Worm (Caenorhabditis elegans) whole organism, young adult: ENCODE results near the gene plk-1.

Experiments
- B0035.1 ChIP-seq: sonication (generic microtip); optimal IDR thresholded peaks from 2 replicates; lab custom pipeline; 2016; ENCODE audit warnings: missing genetic modification characterization, mild to moderate bottlenecking, missing compliant biosample characterization, missing genotype, missing genetic modification reagents
- B0261.1 ChIP-seq: sonication (generic microtip); optimal IDR thresholded peaks from 2 replicates; lab custom pipeline; 2016; ENCODE audit warnings: mild to moderate bottlenecking, missing genetic modification characterization, moderate library complexity, missing compliant biosample characterization
- C06A6.2 ChIP-seq: fragments of 200-800 bp; sonication (Bioruptor generic); conservative IDR thresholded peaks from 2 replicates; pipeline ENCODE4 v1.3.6; 2022; ENCODE audit warnings: missing genetic modification characterization, missing compliant biosample characterization
- C17E4.6 ChIP-seq: fragments of 200-800 bp; sonication (Bioruptor generic); IDR thresholded peaks from 2 replicates; pipeline ENCODE4 v1.3.6; 2022; ENCODE audit warnings: missing genetic modification reagents, missing genetic modification characterization, missing compliant biosample characterization
- F10E7.11 ChIP-seq: sonication (generic microtip); optimal IDR thresholded peaks from 2 replicates; lab custom pipeline; 2017; ENCODE audit warnings: mild to moderate bottlenecking, missing genetic modification characterization, moderate library complexity, missing compliant biosample characterization
- F22D6.2 ChIP-seq: sonication (generic microtip); optimal IDR thresholded peaks from 2 replicates; lab custom pipeline; 2016; ENCODE audit warnings: mild to moderate bottlenecking, missing genetic modification characterization, missing compliant biosample characterization
- F23B12.7 ChIP-seq: sonication (generic microtip); optimal IDR thresholded peaks from 2 replicates; lab custom pipeline; 2017; ENCODE audit warnings: missing genetic modification characterization, mild to moderate bottlenecking, missing compliant biosample characterization, antibody characterized with exemption, moderate library complexity; ENCODE audit not compliant: insufficient read depth
- F52B5.7 ChIP-seq: sonication (generic microtip); optimal IDR thresholded peaks from 2 replicates; lab custom pipeline; 2016; ENCODE audit warnings: mild to moderate bottlenecking, missing genetic modification characterization, missing compliant biosample characterization
- F57C9.4 ChIP-seq: sonication (generic microtip); optimal IDR thresholded peaks from 2 replicates; lab custom pipeline; 2017; ENCODE audit warnings: mild to moderate bottlenecking, missing genetic modification characterization, missing compliant biosample characterization
- Y56A3A.18 ChIP-seq: fragments of 200-800 bp; sonication (Bioruptor generic); IDR thresholded peaks from 2 replicates; pipeline ENCODE4 v1.3.6; 2022; ENCODE audit warnings: missing genetic modification reagents, missing genetic modification characterization, missing compliant biosample characterization
- Y79H2A.3 ChIP-seq: fragments of 200-800 bp; sonication (Bioruptor generic); conservative IDR thresholded peaks from 2 replicates; pipeline ENCODE4 v1.3.6; 2022; ENCODE audit warnings: missing genetic modification reagents, missing genetic modification characterization, missing compliant biosample characterization
- atf-7 ChIP-seq: sonication (generic microtip); optimal IDR thresholded peaks from 2 replicates; lab custom pipeline; 2017; ENCODE audit warnings: mild to moderate bottlenecking, missing genetic modification characterization, missing compliant biosample characterization
- attf-5 ChIP-seq: fragments of 200-800 bp; sonication (Bioruptor generic); optimal IDR thresholded peaks from 2 replicates; lab custom pipeline; 2018; ENCODE audit warnings: mild to moderate bottlenecking, missing genetic modification characterization, missing compliant biosample characterization
- attf-6 ChIP-seq: fragments of 200-800 bp; sonication (Bioruptor generic); IDR thresholded peaks from 2 replicates; pipeline ENCODE4 v1.3.6; 2022; ENCODE audit warnings: missing genetic modification reagents, missing genetic modification characterization, missing compliant biosample characterization
- bed-1 ChIP-seq: fragments of 200-800 bp; sonication (Bioruptor generic); IDR thresholded peaks from 2 replicates; pipeline ENCODE4 v1.3.6; 2022; ENCODE audit warnings: missing genetic modification reagents, missing genetic modification characterization, missing compliant biosample characterization
- cebp-2 ChIP-seq: fragments of 200-800 bp; sonication (Bioruptor generic); IDR thresholded peaks from 2 replicates; pipeline ENCODE4 v1.3.6; 2022; ENCODE audit warnings: missing genetic modification characterization, missing compliant biosample characterization
- ceh-40 ChIP-seq: fragments of 200-800 bp; sonication (Bioruptor generic); IDR thresholded peaks from 2 replicates; pipeline ENCODE4 v1.3.6; 2022; ENCODE audit warnings: missing genetic modification characterization, missing compliant biosample characterization
- ceh-79 ChIP-seq: sonication (generic microtip); optimal IDR thresholded peaks from 2 replicates; lab custom pipeline; 2017; ENCODE audit warnings: mild to moderate bottlenecking, missing genetic modification characterization, missing compliant biosample characterization
- chd-7 ChIP-seq: sonication (generic microtip); optimal IDR thresholded peaks from 2 replicates; lab custom pipeline; 2016; ENCODE audit warnings: mild to moderate bottlenecking, missing genetic modification characterization, moderate library complexity, missing compliant biosample characterization
- die-1 ChIP-seq: sonication (generic microtip); optimal IDR thresholded peaks from 2 replicates; lab custom pipeline; 2016; ENCODE audit warnings: missing genotype, mild to moderate bottlenecking, missing genetic modification characterization, missing compliant biosample characterization
- egrh-3 ChIP-seq: fragments of 200-800 bp; sonication (Bioruptor generic); IDR thresholded peaks from 2 replicates; pipeline ENCODE4 v1.3.6; 2022; ENCODE audit warnings: missing genetic modification reagents, missing genetic modification characterization, missing compliant biosample characterization
- ets-4 ChIP-seq: fragments of 200-800 bp; sonication (Bioruptor generic); optimal IDR thresholded peaks from 2 replicates; lab custom pipeline; 2018; ENCODE audit warnings: mild to moderate bottlenecking, missing genetic modification characterization, missing compliant biosample characterization
- fkh-3 ChIP-seq: sonication (generic microtip); optimal IDR thresholded peaks from 2 replicates; lab custom pipeline; 2016; ENCODE audit warnings: mild to moderate bottlenecking, missing genetic modification characterization, missing compliant biosample characterization
- gei-17 ChIP-seq: fragments of 200-800 bp; sonication (Bioruptor generic); optimal IDR thresholded peaks from 2 replicates; lab custom pipeline; 2018; ENCODE audit warnings: mild to moderate bottlenecking, missing genetic modification characterization, missing compliant biosample characterization
- him-1 ChIP-seq: sonication (generic microtip); optimal IDR thresholded peaks from 2 replicates; lab custom pipeline; 2016; ENCODE audit warnings: missing genotype, missing genetic modification reagents, missing genetic modification characterization, missing compliant biosample characterization
- hlh-12 ChIP-seq: sonication (generic microtip); optimal IDR thresholded peaks from 2 replicates; lab custom pipeline; 2016; ENCODE audit warnings: missing genetic modification characterization, missing compliant biosample characterization
- hmg-1.2 ChIP-seq: fragments of 200-800 bp; sonication (Bioruptor generic); IDR thresholded peaks from 2 replicates; pipeline ENCODE4 v1.3.6; 2022; ENCODE audit warnings: missing genetic modification reagents, missing genetic modification characterization, missing compliant biosample characterization
- let-607 ChIP-seq, 2 experiments: fragments of 200-800 bp in 1 of 2; sonication (Bioruptor generic) in 1 of 2; sonication (generic microtip) in 1 of 2; optimal IDR thresholded peaks; 2 replicates each; lab custom pipeline; 2016 to 2018; ENCODE audit warnings: mild to moderate bottlenecking in 2 of 2, missing compliant biosample characterization in 2 of 2, missing genetic modification characterization in 2 of 2, moderate library complexity in 2 of 2, missing genotype in 1 of 2
- lin-35 ChIP-seq, 3 experiments: fragments of 150-350 bp in 2 of 3; sonication (generic microtip) in 1 of 3; optimal IDR thresholded peaks; 2 replicates each; lab custom pipeline; 2014 to 2018; ENCODE audit warnings: missing biosample characterization in 3 of 3, missing genetic modification characterization in 3 of 3, missing genetic modification reagents in 3 of 3
- lin-40 ChIP-seq: sonication (generic microtip); optimal IDR thresholded peaks from 2 replicates; lab custom pipeline; 2016; ENCODE audit warnings: missing genetic modification characterization, mild to moderate bottlenecking, missing compliant biosample characterization, missing genotype, missing genetic modification reagents
- lir-1 ChIP-seq: fragments of 200-800 bp; sonication (Bioruptor generic); conservative IDR thresholded peaks from 2 replicates; pipeline ENCODE4 v1.3.6; 2022; ENCODE audit warnings: missing genetic modification reagents, missing genetic modification characterization, missing compliant biosample characterization
- lsl-1 ChIP-seq: fragments of 200-800 bp; sonication (Bioruptor generic); optimal IDR thresholded peaks from 2 replicates; lab custom pipeline; 2018; ENCODE audit warnings: mild to moderate bottlenecking, missing genetic modification characterization, moderate library complexity, missing compliant biosample characterization
- madf-10 ChIP-seq: sonication (generic microtip); optimal IDR thresholded peaks from 2 replicates; lab custom pipeline; 2016; ENCODE audit warnings: mild to moderate bottlenecking, missing genetic modification characterization, missing compliant biosample characterization
- mcd-1 ChIP-seq: fragments of 200-800 bp; sonication (Bioruptor generic); IDR thresholded peaks from 2 replicates; pipeline ENCODE4 v1.3.6; 2022; ENCODE audit warnings: missing genetic modification reagents, missing genetic modification characterization, missing compliant biosample characterization
- nhr-80 ChIP-seq: sonication (generic microtip); optimal IDR thresholded peaks from 2 replicates; lab custom pipeline; 2016; ENCODE audit warnings: missing genetic modification characterization, missing compliant biosample characterization
- rpc-1 ChIP-seq, 2 experiments: fragments of 150-350 bp in 1 of 2; sonication (generic microtip) in 1 of 2; optimal IDR thresholded peaks; 2 replicates each; lab custom pipeline; 2014 to 2018; ENCODE audit warnings: missing biosample characterization in 1 of 2, missing genetic modification characterization in 1 of 2, missing genetic modification reagents in 1 of 2, missing genotype in 1 of 2
- snpc-4 ChIP-seq, 5 experiments: fragments of 150-350 bp in 1 of 5; sonication (generic microtip) in 4 of 5; optimal IDR thresholded peaks; 2 replicates each; lab custom pipeline; 2014 to 2018; ENCODE audit warnings: missing genetic modification characterization in 5 of 5, missing biosample characterization in 3 of 5, antibody characterized with exemption in 2 of 5, mild to moderate bottlenecking in 2 of 5, missing compliant biosample characterization in 2 of 5, missing genotype in 2 of 5, moderate library complexity in 2 of 5, missing genetic modification reagents in 1 of 5
- somi-1 ChIP-seq: fragments of 200-800 bp; sonication (Bioruptor generic); optimal IDR thresholded peaks from 2 replicates; lab custom pipeline; 2018; ENCODE audit warnings: mild to moderate bottlenecking, missing genetic modification characterization, missing compliant biosample characterization
- sptf-2 ChIP-seq: fragments of 200-800 bp; sonication (Bioruptor generic); optimal IDR thresholded peaks from 2 replicates; lab custom pipeline; 2018; ENCODE audit warnings: mild to moderate bottlenecking, missing genetic modification characterization, missing compliant biosample characterization
- tbp1 ChIP-seq: fragments of 200-800 bp; sonication (Bioruptor generic); optimal IDR thresholded peaks from 2 replicates; lab custom pipeline; 2018; ENCODE audit warnings: mild to moderate bottlenecking, missing genetic modification characterization, missing compliant biosample characterization
- unc-62 ChIP-seq: fragments of 150-350 bp; optimal IDR thresholded peaks from 2 replicates; lab custom pipeline; 2014; ENCODE audit warnings: missing biosample characterization, missing genetic modification reagents, missing genetic modification characterization
- xnd-1 ChIP-seq: sonication (generic microtip); optimal IDR thresholded peaks from 2 replicates; lab custom pipeline; 2016; ENCODE audit warnings: missing genotype, missing genetic modification reagents, missing genetic modification characterization, missing compliant biosample characterization
- ztf-18 ChIP-seq: sonication (generic microtip); optimal IDR thresholded peaks from 2 replicates; lab custom pipeline; 2016; ENCODE audit warnings: missing genotype, mild to moderate bottlenecking, missing genetic modification characterization, missing compliant biosample characterization

plk-1 gene

ce11 chrIII:8121923-8122322 lies 20.8 kb downstream of the plk-1 start:
- TF ChIP-seq F10E7.11 (tag; lab: Kevin White, UChicago) (no peak), ceh-40 (GFP tag; lab: Robert Waterston, UW) (no peak), B0035.1 (tag; lab: Kevin White, UChicago) (no peak)

- TF ChIP-seq attf-5 (GFP tag; lab: Kevin White, UChicago), result peak; percentile 9
- peak; percentile 62 for TF ChIP-seq nhr-80
- peak; percentile 44 for TF ChIP-seq lin-40 (tag; lab: Kevin White, UChicago)
- TF ChIP-seq tbp1, result peak; percentile 4
- TF ChIP-seq lin-35 (GFP tag; optimal IDR thresholded peaks at IDR 0.05; lab: Kevin White, UChicago), result peak in 1 of 3 experiments; percentile 49
- TF ChIP-seq fkh-3 (tag; lab: Kevin White, UChicago), result no peak
- TF ChIP-seq cebp-2, result no peak
- no peak for TF ChIP-seq unc-62
- TF ChIP-seq F23B12.7 (tag; lab: Kevin White, UChicago), result peak; percentile 54
- peak; percentile 63; the same call in 1 of the 2 replicates for TF ChIP-seq hmg-1.2 (GFP tag; lab: Robert Waterston, UW)
- TF ChIP-seq somi-1 (GFP tag; lab: Kevin White, UChicago), result peak; percentile 34
These were observed 23.2 kb downstream of the plk-1 start for ce11 chrIII:8124323-8124722.

ce11 chrIII:8125234-8125633 lies 24.1 kb downstream of the plk-1 start:
- TF ChIP-seq let-607 (tag; optimal IDR thresholded peaks at IDR 0.05; lab: Kevin White, UChicago) (no peak), F22D6.2 (no peak), xnd-1 (tag; lab: Kevin White, UChicago) (no peak), F23B12.7 (tag; lab: Kevin White, UChicago) (no peak), F57C9.4 (tag; lab: Kevin White, UChicago) (no peak), sptf-2 (no peak), rpc-1 (optimal IDR thresholded peaks at IDR 0.05; lab: Kevin White, UChicago) (no peak), rpc-1 (tag; optimal IDR thresholded peaks at IDR 0.05; lab: Kevin White, UChicago) (no peak), B0261.1 (tag; lab: Kevin White, UChicago) (no peak), fkh-3 (tag; lab: Kevin White, UChicago) (no peak), madf-10 (tag; lab: Kevin White, UChicago) (no peak), attf-6 (GFP tag; lab: Robert Waterston, UW) (no peak), Y79H2A.3 (GFP tag; lab: Robert Waterston, UW) (no peak), ceh-79 (tag; lab: Kevin White, UChicago) (no peak), nhr-80 (peak; percentile 40), tbp1 (no peak), him-1 (tag; lab: Kevin White, UChicago) (no peak), chd-7 (tag; lab: Kevin White, UChicago) (no peak), C17E4.6 (GFP tag; lab: Robert Waterston, UW) (no peak), attf-5 (GFP tag; lab: Kevin White, UChicago) (peak; percentile 30), ztf-18 (tag; lab: Kevin White, UChicago) (no peak), lin-35 (GFP tag; optimal IDR thresholded peaks at IDR 0.05; lab: Kevin White, UChicago) (peak in 1 of 3 experiments; percentile 20), C06A6.2 (no peak), hlh-12 (tag; lab: Kevin White, UChicago) (no peak), gei-17 (GFP tag; lab: Kevin White, UChicago) (no peak), lir-1 (no peak), cebp-2 (no peak), lsl-1 (GFP tag; lab: Kevin White, UChicago) (no peak), hmg-1.2 (GFP tag; lab: Robert Waterston, UW) (peak; percentile 91), die-1 (tag; lab: Kevin White, UChicago) (no peak), lin-40 (tag; lab: Kevin White, UChicago) (peak; percentile 58), F52B5.7 (tag; lab: Kevin White, UChicago) (no peak), atf-7 (tag; lab: Kevin White, UChicago) (no peak), bed-1 (GFP tag; lab: Robert Waterston, UW) (no peak), snpc-4 (GFP tag; optimal IDR thresholded peaks at IDR 0.05; lab: Kevin White, UChicago) (no peak), snpc-4 (tag; optimal IDR thresholded peaks at IDR 0.05; lab: Kevin White, UChicago) (peak in 1 of 4 experiments; percentile 5), mcd-1 (GFP tag; lab: Robert Waterston, UW) (no peak), egrh-3 (GFP tag; lab: Robert Waterston, UW) (no peak), Y56A3A.18 (no peak), ets-4 (GFP tag; lab: Kevin White, UChicago) (no peak)
